Worm (Caenorhabditis elegans) whole organism, L4 larva: ENCODE measurements around the gene Y43F8C.11.

Experiments
- lin-15B ChIP-seq: fragments of 150-350 bp; sonication (generic microtip); optimal IDR thresholded peaks from 3 replicates; lab custom pipeline; 2014; ENCODE audit warnings: missing biosample characterization, missing genetic modification characterization
- nhr-237 ChIP-seq: sonication (generic microtip); optimal IDR thresholded peaks from 2 replicates; lab custom pipeline; 2017; ENCODE audit warnings: missing biosample characterization, missing genetic modification characterization

- TF ChIP-seq nhr-237 (tag; lab: Kevin White, UChicago) = no peak
- TF ChIP-seq lin-15B = no peak
These were observed 45.3 kb upstream of the Y43F8C.11 start, which contains the start of gene dyf-19 for ce11 chrV:19624749-19625148.
